Fruit fly (Drosophila melanogaster) S2 (cell line): ENCODE data around the gene Cox10.

ENCODE experiments used
- CG8478 ChIP-seq: fragments of >200 bp; optimal IDR thresholded peaks from 2 replicates; lab custom pipeline; 2018
- CTCF ChIP-seq, 2 experiments: fragments of >200 bp; optimal IDR thresholded peaks; 2 replicates each; lab custom pipeline; 2018

- TF ChIP-seq CG8478 = no peak
- no peak for TF ChIP-seq CTCF (optimal IDR thresholded peaks at IDR 0.05; lab: Kevin White, UChicago)
Measured at dm6 chr2L:10356508-10356907, 25.2 kb downstream of the Cox10 start, which contains the start of the genes CtsL4 and ClpP.
